Fruit fly (Drosophila melanogaster) whole organism, embryonic: ENCODE measurements around the gene CG46304.

Experiments
- Adf1 ChIP-seq: fragments of 200-800 bp; sonication (Bioruptor generic); IDR thresholded peaks from 2 replicates; pipeline ENCODE4 v1.3.6; 2022; ENCODE audit warnings: missing biosample characterization, missing genetic modification characterization
- B-H2 ChIP-seq: fragments of 200-800 bp; sonication (Bioruptor generic); optimal IDR thresholded peaks from 2 replicates; lab custom pipeline; 2018; ENCODE audit warnings: missing biosample characterization, mild to moderate bottlenecking, missing genetic modification characterization
- CG11695 ChIP-seq: fragments of 200-800 bp; sonication (Bioruptor generic); IDR thresholded peaks from 3 replicates; pipeline ENCODE4 v1.3.6; 2022; ENCODE audit warnings: missing biosample characterization, missing genetic modification characterization
- CG11696 ChIP-seq: fragments of 200-800 bp; sonication (Bioruptor generic); IDR thresholded peaks from 2 replicates; pipeline ENCODE4 v1.3.6; 2022; ENCODE audit warnings: missing biosample characterization, missing genetic modification characterization
- CG12391 ChIP-seq: fragments of 200-800 bp; sonication (Bioruptor generic); optimal IDR thresholded peaks from 3 replicates; lab custom pipeline; 2018; ENCODE audit warnings: missing biosample characterization, mild to moderate bottlenecking, missing genetic modification characterization, moderate library complexity
- CG13624 ChIP-seq: fragments of 200-800 bp; sonication (Bioruptor generic); optimal IDR thresholded peaks from 2 replicates; lab custom pipeline; 2016; ENCODE audit warnings: missing biosample characterization, missing genetic modification characterization
- CG14667 ChIP-seq: fragments of 200-800 bp; sonication (Bioruptor generic); IDR thresholded peaks from 2 replicates; pipeline ENCODE4 v1.3.6; 2022; ENCODE audit warnings: missing biosample characterization, missing genetic modification characterization
- CG1603 ChIP-seq: fragments of 200-800 bp; sonication (Bioruptor generic); optimal IDR thresholded peaks from 2 replicates; lab custom pipeline; 2019; ENCODE audit warnings: missing biosample characterization, mild to moderate bottlenecking, missing genetic modification characterization, moderate library complexity
- CG17328 ChIP-seq: fragments of 200-800 bp; sonication (Bioruptor generic); IDR thresholded peaks from 2 replicates; pipeline ENCODE4 v1.3.6; 2022; ENCODE audit warnings: missing biosample characterization, missing genetic modification characterization
- CG1832 ChIP-seq: fragments of 200-800 bp; sonication (Bioruptor generic); optimal IDR thresholded peaks from 2 replicates; lab custom pipeline; 2017; ENCODE audit warnings: missing biosample characterization, mild to moderate bottlenecking, missing genetic modification characterization, inconsistent platforms
- CG2199 ChIP-seq: fragments of 200-800 bp; sonication (Bioruptor generic); IDR thresholded peaks from 3 replicates; pipeline ENCODE4 v1.3.6; 2022; ENCODE audit warnings: missing biosample characterization, missing genetic modification characterization
- CG2875 ChIP-seq: fragments of 200-800 bp; sonication (Bioruptor generic); optimal IDR thresholded peaks from 2 replicates; lab custom pipeline; 2017; ENCODE audit warnings: missing biosample characterization, mild to moderate bottlenecking, missing genetic modification characterization, missing genetic modification reagents
- CG31388 ChIP-seq: fragments of 200-800 bp; sonication (Bioruptor generic); optimal IDR thresholded peaks from 2 replicates; lab custom pipeline; 2016; ENCODE audit warnings: missing biosample characterization, missing genetic modification characterization
- CG3838 ChIP-seq: fragments of 200-800 bp; sonication (Bioruptor generic); optimal IDR thresholded peaks from 3 replicates; lab custom pipeline; 2016; ENCODE audit warnings: missing biosample characterization, missing genetic modification characterization
- CG8281 ChIP-seq: fragments of 200-800 bp; sonication (Bioruptor generic); optimal IDR thresholded peaks from 2 replicates; lab custom pipeline; 2018; ENCODE audit warnings: missing biosample characterization, mild to moderate bottlenecking, missing genetic modification characterization, moderate library complexity
- CG9817 ChIP-seq: fragments of 200-800 bp; sonication (Bioruptor generic); optimal IDR thresholded peaks from 2 replicates; lab custom pipeline; 2018; ENCODE audit warnings: missing biosample characterization, mild to moderate bottlenecking, missing genetic modification characterization, moderate library complexity
- Dp ChIP-seq: fragments of 200-800 bp; sonication (Bioruptor generic); optimal IDR thresholded peaks from 2 replicates; lab custom pipeline; 2018; ENCODE audit warnings: missing biosample characterization, mild to moderate bottlenecking, missing genetic modification characterization, moderate library complexity
- Dref ChIP-seq: fragments of 200-800 bp; sonication (Bioruptor generic); IDR thresholded peaks from 2 replicates; pipeline ENCODE4 v1.3.6; 2022; ENCODE audit warnings: missing biosample characterization, missing genetic modification characterization
- Ets97D ChIP-seq: fragments of 200-800 bp; sonication (Bioruptor generic); optimal IDR thresholded peaks from 3 replicates; lab custom pipeline; 2016; ENCODE audit warnings: missing biosample characterization, missing genetic modification characterization
- HHEX ChIP-seq: fragments of 200-800 bp; sonication (Bioruptor generic); optimal IDR thresholded peaks from 3 replicates; lab custom pipeline; 2017; ENCODE audit warnings: missing biosample characterization, mild to moderate bottlenecking, missing genetic modification characterization, missing genetic modification reagents
- HLH4C ChIP-seq: fragments of 200-800 bp; sonication (Bioruptor generic); IDR thresholded peaks from 3 replicates; pipeline ENCODE4 v1.3.6; 2022; ENCODE audit warnings: missing biosample characterization, missing genetic modification characterization; ENCODE audit not compliant: partially characterized antibody
- HmgD ChIP-seq: fragments of 200-800 bp; sonication (Bioruptor generic); optimal IDR thresholded peaks from 3 replicates; lab custom pipeline; 2016; ENCODE audit warnings: missing biosample characterization, missing genetic modification characterization
- Hmr ChIP-seq: fragments of 200-800 bp; sonication (Bioruptor generic); optimal IDR thresholded peaks from 3 replicates; lab custom pipeline; 2017; ENCODE audit warnings: mild to moderate bottlenecking, missing biosample characterization, missing genetic modification reagents, missing genetic modification characterization
- Hr39 ChIP-seq: fragments of >200 bp; optimal IDR thresholded peaks from 2 replicates; lab custom pipeline; 2017
- MTF-1 ChIP-seq: fragments of 200-800 bp; sonication (Bioruptor generic); optimal IDR thresholded peaks from 2 replicates; lab custom pipeline; 2018; ENCODE audit warnings: missing biosample characterization, mild to moderate bottlenecking, missing genetic modification characterization, borderline replicate concordance
- Mrtf ChIP-seq: fragments of 200-800 bp; sonication (Bioruptor generic); IDR thresholded peaks from 3 replicates; pipeline ENCODE4 v1.3.6; 2022; ENCODE audit warnings: missing biosample characterization, missing genetic modification characterization
- Nf-YA ChIP-seq: fragments of 200-800 bp; sonication (Bioruptor generic); IDR thresholded peaks from 2 replicates; pipeline ENCODE4 v1.3.6; 2022; ENCODE audit warnings: missing biosample characterization, missing genetic modification characterization
- Sry-δ ChIP-seq: fragments of 200-800 bp; sonication (Bioruptor generic); optimal IDR thresholded peaks from 2 replicates; lab custom pipeline; 2016; ENCODE audit warnings: missing biosample characterization, missing genetic modification characterization
- br ChIP-seq: fragments of >200 bp; optimal IDR thresholded peaks from 2 replicates; lab custom pipeline; 2017
- cad ChIP-seq: fragments of >200 bp; optimal IDR thresholded peaks from 2 replicates; lab custom pipeline; 2017; ENCODE audit warnings: missing biosample characterization, missing genetic modification characterization
- chm ChIP-seq: fragments of 200-800 bp; sonication (Bioruptor generic); IDR thresholded peaks from 2 replicates; pipeline ENCODE4 v1.3.6; 2022; ENCODE audit warnings: missing biosample characterization, missing genetic modification characterization
- chn ChIP-seq: fragments of 200-800 bp; sonication (Bioruptor generic); optimal IDR thresholded peaks from 2 replicates; lab custom pipeline; 2016; ENCODE audit warnings: missing biosample characterization, missing genetic modification characterization
- cwo ChIP-seq: fragments of 200-800 bp; sonication (Bioruptor generic); optimal IDR thresholded peaks from 3 replicates; lab custom pipeline; 2017; ENCODE audit warnings: missing biosample characterization, missing genetic modification characterization, mild to moderate bottlenecking, moderate library complexity, missing genetic modification reagents
- danr ChIP-seq: fragments of 200-800 bp; sonication (Bioruptor generic); IDR thresholded peaks from 2 replicates; pipeline ENCODE4 v1.3.6; 2022; ENCODE audit warnings: missing biosample characterization, missing genetic modification characterization
- eve ChIP-seq, 2 experiments: fragments of >200 bp; optimal IDR thresholded peaks; 2 replicates each; lab custom pipeline; 2017; ENCODE audit warnings: missing biosample characterization in 2 of 2, missing genetic modification characterization in 2 of 2
- gfzf ChIP-seq: fragments of 200-800 bp; sonication (Bioruptor generic); optimal IDR thresholded peaks from 2 replicates; lab custom pipeline; 2016; ENCODE audit warnings: missing biosample characterization, mild to moderate bottlenecking, missing genetic modification characterization, moderate library complexity
- gsb-n ChIP-seq: fragments of 200-800 bp; sonication (Bioruptor generic); optimal IDR thresholded peaks from 3 replicates; lab custom pipeline; 2018; ENCODE audit warnings: missing biosample characterization, mild to moderate bottlenecking, missing genetic modification characterization
- kah ChIP-seq: fragments of 200-800 bp; sonication (Bioruptor generic); optimal IDR thresholded peaks from 2 replicates; lab custom pipeline; 2018; ENCODE audit warnings: missing biosample characterization, mild to moderate bottlenecking, missing genetic modification characterization
- lbe ChIP-seq: fragments of 200-800 bp; sonication (Bioruptor generic); optimal IDR thresholded peaks from 2 replicates; lab custom pipeline; 2016; ENCODE audit warnings: missing biosample characterization, mild to moderate bottlenecking, missing genetic modification characterization
- oc ChIP-seq: fragments of 200-800 bp; sonication (Bioruptor generic); optimal IDR thresholded peaks from 2 replicates; lab custom pipeline; 2018; ENCODE audit warnings: missing biosample characterization, mild to moderate bottlenecking, missing genetic modification characterization, moderate library complexity
- pros ChIP-seq: fragments of 200-800 bp; sonication (Bioruptor generic); optimal IDR thresholded peaks from 3 replicates; lab custom pipeline; 2019; ENCODE audit warnings: missing biosample characterization, mild to moderate bottlenecking, missing genetic modification characterization, moderate library complexity
- psq ChIP-seq: fragments of 200-800 bp; sonication (Bioruptor generic); optimal IDR thresholded peaks from 2 replicates; lab custom pipeline; 2017; ENCODE audit warnings: missing biosample characterization, missing genetic modification characterization
- pzg ChIP-seq: fragments of 200-800 bp; sonication (Bioruptor generic); optimal IDR thresholded peaks from 3 replicates; lab custom pipeline; 2018; ENCODE audit warnings: missing biosample characterization, mild to moderate bottlenecking, missing genetic modification characterization, moderate library complexity
- sc ChIP-seq, 3 experiments: fragments of >200 bp in 2 of 3; fragments of 200-800 bp in 1 of 3; sonication (Bioruptor generic) in 1 of 3; optimal IDR thresholded peaks; 2 replicates in 2 of 3; 3 replicates in 1 of 3; lab custom pipeline; 2017; ENCODE audit warnings: mild to moderate bottlenecking in 1 of 3, missing biosample characterization in 1 of 3, missing genetic modification characterization in 1 of 3, missing genetic modification reagents in 1 of 3
- sug ChIP-seq: fragments of 200-800 bp; optimal IDR thresholded peaks from 2 replicates; lab custom pipeline; 2019; ENCODE audit warnings: missing biosample characterization, mild to moderate bottlenecking, missing genetic modification characterization, moderate library complexity
- tap ChIP-seq: fragments of 200-800 bp; optimal IDR thresholded peaks from 3 replicates; lab custom pipeline; 2019; ENCODE audit warnings: missing biosample characterization, mild to moderate bottlenecking, missing genetic modification characterization, moderate library complexity
- tll ChIP-seq, 2 experiments: fragments of 200-800 bp in 1 of 2; fragments of >200 bp in 1 of 2; sonication (Bioruptor generic) in 1 of 2; optimal IDR thresholded peaks; 2 replicates each; lab custom pipeline; 2017 to 2019; ENCODE audit warnings: missing biosample characterization in 2 of 2, missing genetic modification characterization in 2 of 2, mild to moderate bottlenecking in 1 of 2, moderate library complexity in 1 of 2
- tna ChIP-seq: fragments of 200-800 bp; sonication (Bioruptor generic); IDR thresholded peaks from 2 replicates; pipeline ENCODE4 v1.3.6; 2022; ENCODE audit warnings: missing biosample characterization, missing genetic modification characterization; ENCODE audit not compliant: partially characterized antibody
- trh ChIP-seq: fragments of 200-800 bp; sonication (Bioruptor generic); optimal IDR thresholded peaks from 2 replicates; lab custom pipeline; 2016; ENCODE audit warnings: missing biosample characterization, missing genetic modification characterization
- twi ChIP-seq: fragments of 200-800 bp; optimal IDR thresholded peaks from 2 replicates; lab custom pipeline; 2019; ENCODE audit warnings: missing biosample characterization, mild to moderate bottlenecking, missing genetic modification characterization, moderate library complexity
- vvl ChIP-seq: fragments of 200-800 bp; sonication (Bioruptor generic); IDR thresholded peaks from 2 replicates; pipeline ENCODE4 v1.3.6; 2022; ENCODE audit warnings: missing biosample characterization, missing genetic modification characterization

CG46304 gene

dm6 chr2L:18925956-18926355, 20.1 kb upstream of the CG46304 start (continued):
- TF ChIP-seq B-H2 (GFP tag; lab: Kevin White, UChicago) (no peak), HmgD (GFP tag; lab: Kevin White, UChicago) (no peak), CG3838 (GFP tag; lab: Kevin White, UChicago) (no peak), CG17328 (no peak), HHEX (no peak), CG2199 (GFP tag; lab: Robert Waterston, UW) (0 out of 3 replicates have a peak, but pooled peaks have one; percentile 17), twi (tag; lab: Kevin White, UChicago) (peak; percentile 67), sug (tag; lab: Kevin White, UChicago) (no peak), CG14667 (no peak), tll (GFP tag; optimal IDR thresholded peaks at IDR 0.05; lab: Kevin White, UChicago) (peak in 1 of 2 experiments; percentile 64), cad (GFP tag; lab: Kevin White, UChicago) (peak; percentile 35), CG13624 (no peak), trh (no peak), psq (no peak), oc (tag; lab: Kevin White, UChicago) (peak; percentile 66)

- peak; percentile 38; the same call in 1 of the 2 replicates for TF ChIP-seq vvl (GFP tag; lab: Robert Waterston, UW)
- no peak for TF ChIP-seq tna (GFP tag; lab: Robert Waterston, UW)
- no peak for TF ChIP-seq Dp (GFP tag; lab: Kevin White, UChicago)
- no peak for TF ChIP-seq HLH4C (GFP tag; lab: Robert Waterston, UW)
- no peak for TF ChIP-seq pzg (GFP tag; lab: Kevin White, UChicago)
- no peak for TF ChIP-seq CG11696 (GFP tag; lab: Robert Waterston, UW)
- TF ChIP-seq lbe, result no peak
- TF ChIP-seq chn (GFP tag; lab: Kevin White, UChicago), result no peak
- TF ChIP-seq Sry-δ (GFP tag; lab: Kevin White, UChicago), result no peak
- peak; percentile 55 for TF ChIP-seq tap (tag; lab: Kevin White, UChicago)
- no peak for TF ChIP-seq Mrtf (GFP tag; lab: Robert Waterston, UW)
- TF ChIP-seq CG9817 (tag; lab: Kevin White, UChicago), result no peak
- TF ChIP-seq CG31388 (GFP tag; lab: Kevin White, UChicago), result no peak
- no peak for TF ChIP-seq gfzf
- no peak for TF ChIP-seq Hmr (GFP tag; lab: Kevin White, UChicago)
- TF ChIP-seq CG2875, result no peak
- TF ChIP-seq CG8281, result no peak
- TF ChIP-seq sc (optimal IDR thresholded peaks at IDR 0.05; lab: Kevin White, UChicago), result no peak
- no peak for TF ChIP-seq sc (GFP tag; optimal IDR thresholded peaks at IDR 0.05; lab: Kevin White, UChicago)
- no peak for TF ChIP-seq Hr39 (lab: Kevin White, UChicago)
- peak; percentile 49 for TF ChIP-seq pros (GFP tag; lab: Kevin White, UChicago)
- peak; percentile 96 for TF ChIP-seq gsb-n (tag; lab: Kevin White, UChicago)
- no peak for TF ChIP-seq eve (GFP tag; optimal IDR thresholded peaks at IDR 0.05; lab: Kevin White, UChicago)
- no peak for TF ChIP-seq Adf1
- TF ChIP-seq CG11695 (GFP tag; lab: Robert Waterston, UW), result no peak
- TF ChIP-seq Ets97D (GFP tag; lab: Kevin White, UChicago), result no peak
- TF ChIP-seq MTF-1 (GFP tag; lab: Kevin White, UChicago), result no peak
- no peak for TF ChIP-seq Dref (GFP tag; lab: Robert Waterston, UW)
- no peak for TF ChIP-seq cwo (GFP tag; lab: Kevin White, UChicago)
- TF ChIP-seq CG1832, result no peak
- no peak for TF ChIP-seq kah (GFP tag; lab: Kevin White, UChicago)
- peak; percentile 24 for TF ChIP-seq oc (tag; lab: Kevin White, UChicago)
- no peak for TF ChIP-seq br (lab: Kevin White, UChicago)
- TF ChIP-seq danr, result no peak
- no peak for TF ChIP-seq CG1603 (tag; lab: Kevin White, UChicago)
- TF ChIP-seq CG12391 (tag; lab: Kevin White, UChicago), result no peak
- TF ChIP-seq chm (GFP tag; lab: Robert Waterston, UW), result no peak
- no peak for TF ChIP-seq Nf-YA
Observed at dm6 chr2L:18927891-18928290, 18.2 kb upstream of the CG46304 start.
